Fruit fly (Drosophila melanogaster): ENCODE results near the gene Arv1.

DNA sequence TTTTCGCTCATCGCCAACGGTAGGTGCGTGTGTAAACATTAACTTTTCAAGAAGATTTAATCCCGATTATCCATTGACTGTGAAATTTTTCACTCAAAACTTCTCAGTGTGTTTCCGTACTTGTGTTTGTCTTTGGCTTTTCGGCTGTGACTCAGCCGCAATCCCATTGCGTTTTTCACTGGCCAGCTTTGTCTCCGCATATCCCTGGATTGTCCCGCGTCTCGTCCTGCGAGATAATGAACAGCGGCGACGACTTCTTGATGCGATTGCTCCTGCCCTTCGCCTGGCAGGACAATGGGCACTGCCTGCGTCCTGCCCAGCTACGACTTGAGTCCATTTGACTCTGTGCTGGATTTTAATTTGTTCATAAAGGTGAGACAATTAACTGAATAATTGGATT lies 47.0 kb downstream of the Arv1 start:
- TF ChIP-seq usp (GFP tag; optimal IDR thresholded peaks at IDR 0.05): no peak
- TF ChIP-seq psq (optimal IDR thresholded peaks at IDR 0.05): no peak
- no peak for TF ChIP-seq EcR (GFP tag; optimal IDR thresholded peaks at IDR 0.05)
- TF ChIP-seq CG8478 (optimal IDR thresholded peaks at IDR 0.05): no peak
- no peak for TF ChIP-seq Dll (optimal IDR thresholded peaks at IDR 0.05)
